Fruit fly (Drosophila melanogaster): Measurements from ENCODE around the gene CG46511.
"Not testable (repeated sequence)": the region's sequence is repeated elsewhere in the genome, so short reads cannot be mapped to it uniquely, and the experiment has no call there.

DNA sequence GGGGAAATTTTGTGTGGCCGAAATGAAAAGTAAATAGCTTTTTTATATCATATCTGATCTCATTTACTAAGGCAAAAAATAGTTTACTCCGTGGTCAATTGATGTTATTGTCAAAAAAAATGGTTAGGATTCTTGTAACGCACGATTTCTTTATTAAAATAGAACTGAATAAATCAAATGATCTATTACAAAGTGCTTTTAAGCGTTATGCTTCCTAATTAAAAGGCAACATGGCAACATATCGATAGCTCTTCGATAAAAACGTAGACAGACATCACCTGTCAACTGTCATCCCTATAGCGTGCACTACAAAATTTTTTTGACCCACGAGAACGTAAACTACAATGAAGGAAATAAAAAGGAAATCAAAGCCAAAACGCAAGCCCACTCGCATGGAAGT, 34.8 kb downstream of the CG46511 start, which contains the start of gene CG46517:
- not testable (repeated sequence) for TF ChIP-seq CG8478, CTCF (optimal IDR thresholded peaks at IDR 0.05)
